Fruit fly (Drosophila melanogaster) whole organism, prepupa: ENCODE results near the gene CG17105.

Experiments
- CG16779 ChIP-seq: fragments of 200-800 bp; sonication (Bioruptor generic); optimal IDR thresholded peaks from 3 replicates; lab custom pipeline; 2017; ENCODE audit warnings: missing biosample characterization, mild to moderate bottlenecking, missing genetic modification characterization
- CG32006 ChIP-seq: fragments of 200-800 bp; sonication (Bioruptor generic); optimal IDR thresholded peaks from 3 replicates; lab custom pipeline; 2017; ENCODE audit warnings: missing biosample characterization, mild to moderate bottlenecking, missing genetic modification characterization
- CG6163 ChIP-seq: fragments of 200-800 bp; sonication (Bioruptor generic); IDR thresholded peaks from 3 replicates; pipeline ENCODE4 v1.3.6; 2022; ENCODE audit warnings: missing biosample characterization, missing genetic modification characterization
- Hr39 ChIP-seq: fragments of 200-800 bp; sonication (Bioruptor generic); optimal IDR thresholded peaks from 2 replicates; lab custom pipeline; 2016; ENCODE audit warnings: missing biosample characterization, missing genetic modification characterization
- OdsH ChIP-seq: fragments of 200-800 bp; sonication (Bioruptor generic); optimal IDR thresholded peaks from 3 replicates; lab custom pipeline; 2016; ENCODE audit warnings: missing biosample characterization, missing genetic modification characterization
- Sox102F ChIP-seq: fragments of 200-800 bp; sonication (Bioruptor generic); optimal IDR thresholded peaks from 2 replicates; lab custom pipeline; 2016; ENCODE audit warnings: missing biosample characterization, mild to moderate bottlenecking, missing genetic modification characterization
- Sox14 ChIP-seq: fragments of 200-800 bp; sonication (Bioruptor generic); optimal IDR thresholded peaks from 3 replicates; lab custom pipeline; 2016; ENCODE audit warnings: missing biosample characterization, missing genetic modification characterization
- eg ChIP-seq: fragments of 200-800 bp; sonication (Bioruptor generic); IDR thresholded peaks from 3 replicates; pipeline ENCODE4 v1.3.6; 2022; ENCODE audit warnings: missing biosample characterization, missing genetic modification characterization

- TF ChIP-seq Hr39 (GFP tag; lab: Kevin White, UChicago) (peak; percentile 67), CG6163 (GFP tag; lab: Robert Waterston, UW) (peak; percentile 93), Sox102F (GFP tag; lab: Kevin White, UChicago) (peak; percentile 42), Sox14 (peak; percentile 76), OdsH (GFP tag; lab: Kevin White, UChicago) (peak; percentile 88), CG32006 (GFP tag; lab: Kevin White, UChicago) (peak; percentile 87), CG16779 (peak; percentile 38), eg (GFP tag; lab: Robert Waterston, UW) (peak; percentile 90)
Observed at dm6 chr2L:10665603-10666002, 15.2 kb upstream of the CG17105 start.
